Worm (Caenorhabditis elegans) whole organism, L4/young adult: Measurements from ENCODE around the gene glb-13.

Experiments
- W03F9.2 ChIP-seq: fragments of 150-350 bp; optimal IDR thresholded peaks from 2 replicates; lab custom pipeline; 2014; ENCODE audit warnings: missing biosample characterization, missing genetic modification characterization
- dao-5 ChIP-seq: sonication (generic microtip); optimal IDR thresholded peaks from 2 replicates; lab custom pipeline; 2016; ENCODE audit warnings: missing genotype, missing genetic modification characterization, moderate library complexity, missing compliant biosample characterization
- him-1 ChIP-seq: sonication (generic microtip); optimal IDR thresholded peaks from 2 replicates; lab custom pipeline; 2016; ENCODE audit warnings: missing genotype, missing genetic modification reagents, missing genetic modification characterization, missing compliant biosample characterization

DNA sequence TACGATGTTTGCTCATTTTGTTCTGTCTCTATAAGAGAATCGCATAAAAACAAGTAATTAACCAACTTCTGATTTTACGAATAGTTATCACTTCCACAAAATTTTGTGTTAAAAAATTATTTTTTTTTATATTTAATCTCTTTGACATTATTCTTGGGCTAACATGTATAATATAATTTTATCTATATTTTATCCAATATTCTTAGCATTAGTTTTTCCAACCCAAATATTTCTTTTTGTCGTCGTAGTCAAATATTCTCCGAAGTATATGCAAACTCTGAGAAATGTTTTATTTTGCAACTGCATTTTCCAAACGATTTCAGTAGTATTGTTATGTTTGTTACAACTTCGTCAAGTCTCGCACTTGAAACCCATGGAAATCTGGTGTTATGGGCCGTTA, 44.7 kb downstream of the glb-13 start, which contains the start of gene srd-47:
- TF ChIP-seq him-1 (tag; lab: Kevin White, UChicago), result no peak
- no peak for TF ChIP-seq W03F9.2 (tag; lab: Kevin White, UChicago)
- no peak for TF ChIP-seq dao-5 (tag; lab: Kevin White, UChicago)
